Worm (Caenorhabditis elegans) whole organism, mixed stage, embryonic: Measurements from ENCODE around the gene idpp-4.

Experiments used
- M03D4.4 ChIP-seq: sonication (generic microtip); optimal IDR thresholded peaks from 2 replicates; lab custom pipeline; 2017; ENCODE audit warnings: mild to moderate bottlenecking, missing genetic modification characterization, missing compliant biosample characterization
- bed-3 ChIP-seq: fragments of 200-800 bp; sonication (Bioruptor generic); optimal IDR thresholded peaks from 3 replicates; lab custom pipeline; 2018; ENCODE audit warnings: mild to moderate bottlenecking, missing genetic modification characterization, moderate library complexity, missing compliant biosample characterization
- blmp-1 ChIP-seq: fragments of 150-350 bp; optimal IDR thresholded peaks from 2 replicates; lab custom pipeline; 2014; ENCODE audit warnings: missing biosample characterization, missing genetic modification characterization
- ceh-39 ChIP-seq: fragments of 150-350 bp; optimal IDR thresholded peaks from 2 replicates; lab custom pipeline; 2014; ENCODE audit warnings: missing biosample characterization, missing genetic modification characterization
- ceh-43 ChIP-seq: fragments of 200-800 bp; sonication (Bioruptor generic); optimal IDR thresholded peaks from 2 replicates; lab custom pipeline; 2018; ENCODE audit warnings: mild to moderate bottlenecking, missing genetic modification characterization, moderate library complexity, missing compliant biosample characterization
- ceh-83 ChIP-seq: fragments of 200-800 bp; sonication (Bioruptor generic); optimal IDR thresholded peaks from 2 replicates; lab custom pipeline; 2018; ENCODE audit warnings: mild to moderate bottlenecking, missing genetic modification characterization, missing compliant biosample characterization
- ces-1 ChIP-seq: fragments of 150-350 bp; optimal IDR thresholded peaks from 2 replicates; lab custom pipeline; 2014; ENCODE audit warnings: missing biosample characterization, missing genetic modification reagents, missing genetic modification characterization
- cnd-1 ChIP-seq: fragments of 200-800 bp; sonication (Bioruptor generic); optimal IDR thresholded peaks from 2 replicates; lab custom pipeline; 2018; ENCODE audit warnings: mild to moderate bottlenecking, missing genetic modification characterization, missing compliant biosample characterization
- elt-1 ChIP-seq: sonication (generic microtip); optimal IDR thresholded peaks from 2 replicates; lab custom pipeline; 2017; ENCODE audit warnings: missing genetic modification characterization, mild to moderate bottlenecking, missing compliant biosample characterization, antibody characterized with exemption, moderate library complexity, borderline replicate concordance; ENCODE audit not compliant: insufficient read depth
- elt-3 ChIP-seq: fragments of 150-350 bp; optimal IDR thresholded peaks from 2 replicates; lab custom pipeline; 2014; ENCODE audit warnings: missing biosample characterization, missing genetic modification characterization
- flh-1 ChIP-seq: fragments of 200-800 bp; sonication (Bioruptor generic); optimal IDR thresholded peaks from 2 replicates; lab custom pipeline; 2018; ENCODE audit warnings: mild to moderate bottlenecking, missing genetic modification characterization, moderate library complexity, missing compliant biosample characterization
- ham-2 ChIP-seq: fragments of 200-800 bp; sonication (Bioruptor generic); optimal IDR thresholded peaks from 2 replicates; lab custom pipeline; 2018; ENCODE audit warnings: mild to moderate bottlenecking, missing genetic modification characterization, missing compliant biosample characterization
- hlh-1 ChIP-seq: fragments of 150-350 bp; optimal IDR thresholded peaks from 2 replicates; lab custom pipeline; 2014; ENCODE audit warnings: missing biosample characterization, missing genetic modification reagents, missing genetic modification characterization
- lin-13 ChIP-seq: fragments of 150-350 bp; optimal IDR thresholded peaks from 2 replicates; lab custom pipeline; 2014; ENCODE audit warnings: missing biosample characterization, missing genetic modification characterization
- lin-32 ChIP-seq: fragments of 200-800 bp; sonication (Bioruptor generic); optimal IDR thresholded peaks from 2 replicates; lab custom pipeline; 2018; ENCODE audit warnings: mild to moderate bottlenecking, missing genetic modification characterization, missing compliant biosample characterization
- lsy-2 ChIP-seq: fragments of 150-350 bp; optimal IDR thresholded peaks from 2 replicates; lab custom pipeline; 2014; ENCODE audit warnings: missing biosample characterization, missing genetic modification characterization
- mab-5 ChIP-seq: fragments of 150-350 bp; optimal IDR thresholded peaks from 2 replicates; lab custom pipeline; 2014; ENCODE audit warnings: missing biosample characterization, missing genetic modification characterization
- mep-1 ChIP-seq: fragments of 150-350 bp; optimal IDR thresholded peaks from 2 replicates; lab custom pipeline; 2017; ENCODE audit warnings: missing biosample characterization, missing genetic modification reagents, missing genetic modification characterization, inconsistent platforms
- mls-2 ChIP-seq: sonication (generic microtip); optimal IDR thresholded peaks from 2 replicates; lab custom pipeline; 2016; ENCODE audit warnings: mild to moderate bottlenecking, missing genetic modification characterization, moderate library complexity, missing compliant biosample characterization
- nhr-12 ChIP-seq: fragments of 150-350 bp; optimal IDR thresholded peaks from 2 replicates; lab custom pipeline; 2014; ENCODE audit warnings: missing biosample characterization, missing genetic modification characterization
- nhr-2 ChIP-seq: fragments of 150-350 bp; optimal IDR thresholded peaks from 2 replicates; lab custom pipeline; 2014; ENCODE audit warnings: missing biosample characterization, missing genetic modification characterization
- nhr-237 ChIP-seq: fragments of 150-350 bp; optimal IDR thresholded peaks from 2 replicates; lab custom pipeline; 2014; ENCODE audit warnings: missing biosample characterization, missing genetic modification characterization
- nhr-28 ChIP-seq: fragments of 150-350 bp; optimal IDR thresholded peaks from 2 replicates; lab custom pipeline; 2014; ENCODE audit warnings: missing biosample characterization, missing genetic modification characterization
- nhr-76 ChIP-seq: sonication (generic microtip); optimal IDR thresholded peaks from 2 replicates; lab custom pipeline; 2017; ENCODE audit warnings: missing biosample characterization, missing genetic modification characterization
- sem-2 ChIP-seq: fragments of 200-800 bp; sonication (Bioruptor generic); optimal IDR thresholded peaks from 2 replicates; lab custom pipeline; 2018; ENCODE audit warnings: mild to moderate bottlenecking, missing genetic modification characterization, missing compliant biosample characterization
- snpc-4 ChIP-seq: fragments of 150-350 bp; optimal IDR thresholded peaks from 2 replicates; lab custom pipeline; 2014; ENCODE audit warnings: missing biosample characterization, missing genetic modification characterization
- sptf-1 ChIP-seq: sonication (generic microtip); optimal IDR thresholded peaks from 2 replicates; lab custom pipeline; 2017; ENCODE audit warnings: mild to moderate bottlenecking, missing genetic modification characterization, moderate library complexity, missing compliant biosample characterization
- unc-120 ChIP-seq: sonication (generic microtip); optimal IDR thresholded peaks from 2 replicates; lab custom pipeline; 2017; ENCODE audit warnings: missing genetic modification characterization, missing compliant biosample characterization; ENCODE audit not compliant: poor library complexity, severe bottlenecking
- unc-39 ChIP-seq: fragments of 150-350 bp; optimal IDR thresholded peaks from 2 replicates; lab custom pipeline; 2014; ENCODE audit warnings: missing biosample characterization, missing genetic modification characterization
- unc-62 ChIP-seq: fragments of 150-350 bp; optimal IDR thresholded peaks from 2 replicates; lab custom pipeline; 2014; ENCODE audit warnings: missing biosample characterization, missing genetic modification reagents, missing genetic modification characterization
- zip-8 ChIP-seq: fragments of 150-350 bp; optimal IDR thresholded peaks from 2 replicates; lab custom pipeline; 2014; ENCODE audit warnings: missing biosample characterization, missing genetic modification characterization

idpp-4 gene

ce11 chrII:10360487-10360886 lies 39.2 kb downstream of the idpp-4 start, which contains the start of gene C07E3.4:
TSS of gene C07E3.4 (plus strand) at chrII:10360787.
- TF ChIP-seq snpc-4 (tag; lab: Kevin White, UChicago) (no peak), sem-2 (GFP tag; lab: Kevin White, UChicago) (no peak), mep-1 (tag; lab: Kevin White, UChicago) (no peak), unc-120 (tag; lab: Kevin White, UChicago) (no peak), mls-2 (tag; lab: Kevin White, UChicago) (no peak), bed-3 (no peak), ceh-39 (no peak), ham-2 (GFP tag; lab: Kevin White, UChicago) (no peak), cnd-1 (tag; lab: Kevin White, UChicago) (no peak), zip-8 (tag; lab: Kevin White, UChicago) (no peak), ceh-43 (no peak), nhr-28 (tag; lab: Kevin White, UChicago) (no peak), lsy-2 (tag; lab: Kevin White, UChicago) (no peak), nhr-12 (tag; lab: Kevin White, UChicago) (no peak), hlh-1 (no peak), elt-3 (tag; lab: Kevin White, UChicago) (no peak), ceh-83 (GFP tag; lab: Kevin White, UChicago) (no peak), elt-1 (tag; lab: Kevin White, UChicago) (no peak)

- TF ChIP-seq ceh-43 (no peak), ceh-83 (GFP tag; lab: Kevin White, UChicago) (no peak), ham-2 (GFP tag; lab: Kevin White, UChicago) (no peak), lin-32 (no peak)
- TF ChIP-seq, all 35 proteins: peak for 0
Observed at ce11 chrII:10367202-10367601, 45.9 kb downstream of the idpp-4 start, which contains the start of gene ceh-57. TSS of gene ceh-57 (minus strand) at chrII:10367296.

- TF ChIP-seq blmp-1 (tag; lab: Kevin White, UChicago): no peak
- TF ChIP-seq ceh-43: peak; percentile 53
- TF ChIP-seq sem-2 (GFP tag; lab: Kevin White, UChicago): no peak
- TF ChIP-seq lsy-2 (tag; lab: Kevin White, UChicago): no peak
- TF ChIP-seq flh-1 (GFP tag; lab: Kevin White, UChicago): no peak
- TF ChIP-seq mab-5 (tag; lab: Kevin White, UChicago): no peak
- TF ChIP-seq ces-1 (GFP tag; lab: Kevin White, UChicago): peak; percentile 98
- no peak for TF ChIP-seq nhr-12 (tag; lab: Kevin White, UChicago)
- no peak for TF ChIP-seq ceh-39
- TF ChIP-seq nhr-76 (tag; lab: Kevin White, UChicago): no peak
- TF ChIP-seq unc-62 (GFP tag; lab: Kevin White, UChicago): no peak
Observed at ce11 chrII:10369547-10370028, 48.3 kb downstream of the idpp-4 start, which contains the start of gene ceh-58. TSS of gene ceh-58 (minus strand) at chrII:10369597.

ce11 chrII:10370826-10371225 lies 49.6 kb downstream of the idpp-4 start:
- TF ChIP-seq unc-120 (tag; lab: Kevin White, UChicago) (peak; percentile 14), nhr-12 (tag; lab: Kevin White, UChicago) (no peak), mab-5 (tag; lab: Kevin White, UChicago) (peak; percentile 18), hlh-1 (peak; percentile 36), ces-1 (GFP tag; lab: Kevin White, UChicago) (peak; percentile 71), M03D4.4 (tag; lab: Kevin White, UChicago) (no peak)

- no peak for TF ChIP-seq lin-13 (tag; lab: Kevin White, UChicago)
- no peak for TF ChIP-seq ces-1 (GFP tag; lab: Kevin White, UChicago)
- no peak for TF ChIP-seq cnd-1 (tag; lab: Kevin White, UChicago)
- TF ChIP-seq hlh-1: no peak
- no peak for TF ChIP-seq unc-39 (tag; lab: Kevin White, UChicago)
- no peak for TF ChIP-seq lsy-2 (tag; lab: Kevin White, UChicago)
- TF ChIP-seq nhr-76 (tag; lab: Kevin White, UChicago): no peak
- TF ChIP-seq zip-8 (tag; lab: Kevin White, UChicago): no peak
- TF ChIP-seq M03D4.4 (tag; lab: Kevin White, UChicago): no peak
- no peak for TF ChIP-seq nhr-237
- TF ChIP-seq flh-1 (GFP tag; lab: Kevin White, UChicago): no peak
- TF ChIP-seq nhr-2 (tag; lab: Kevin White, UChicago): no peak
- no peak for TF ChIP-seq sptf-1 (tag; lab: Kevin White, UChicago)
- TF ChIP-seq nhr-28 (tag; lab: Kevin White, UChicago): no peak
- no peak for TF ChIP-seq bed-3
- TF ChIP-seq elt-3 (tag; lab: Kevin White, UChicago): no peak
- no peak for TF ChIP-seq blmp-1 (tag; lab: Kevin White, UChicago)
- no peak for TF ChIP-seq unc-62 (GFP tag; lab: Kevin White, UChicago)
- no peak for TF ChIP-seq elt-1 (tag; lab: Kevin White, UChicago)
- no peak for TF ChIP-seq lin-32
Observed at ce11 chrII:10373016-10373415, 51.8 kb downstream of the idpp-4 start.
